Worm (Caenorhabditis elegans) whole organism, L4 larva: ENCODE results near the gene slr-2.
"Not testable (repeated sequence)": the region's sequence is repeated elsewhere in the genome, so short reads cannot be mapped to it uniquely, and the experiment has no call there.

Source experiments
- ama-1 ChIP-seq: fragments of 150-350 bp; optimal IDR thresholded peaks from 2 replicates; lab custom pipeline; 2014; ENCODE audit warnings: inconsistent platforms, mixed read lengths
- ceh-20 ChIP-seq: fragments of 200-800 bp; sonication (Bioruptor generic); IDR thresholded peaks from 2 replicates; pipeline ENCODE4 v1.3.6; 2022; ENCODE audit warnings: missing genetic modification reagents, missing genetic modification characterization, missing compliant biosample characterization
- daf-16 ChIP-seq, 3 experiments: sonication (generic microtip); optimal IDR thresholded peaks; 2 replicates each; lab custom pipeline; 2016 to 2017; ENCODE audit warnings: missing genetic modification characterization in 3 of 3, missing genetic modification reagents in 3 of 3, mild to moderate bottlenecking in 2 of 3, missing compliant biosample characterization in 2 of 3, missing biosample characterization in 1 of 3, moderate library complexity in 1 of 3
- fkh-10 ChIP-seq: fragments of 150-350 bp; optimal IDR thresholded peaks from 2 replicates; lab custom pipeline; 2014; ENCODE audit warnings: missing biosample characterization, missing genetic modification reagents, missing genetic modification characterization
- fos-1 ChIP-seq: fragments of 150-350 bp; optimal IDR thresholded peaks from 2 replicates; lab custom pipeline; 2014; ENCODE audit warnings: missing biosample characterization, missing genetic modification characterization
- nhr-76 ChIP-seq: fragments of 150-350 bp; optimal IDR thresholded peaks from 2 replicates; lab custom pipeline; 2014; ENCODE audit warnings: missing biosample characterization, missing genetic modification characterization
- nhr-77 ChIP-seq: fragments of 150-350 bp; optimal IDR thresholded peaks from 2 replicates; lab custom pipeline; 2014; ENCODE audit warnings: missing biosample characterization, missing genetic modification characterization
- pha-4 ChIP-seq, 2 experiments: fragments of 150-350 bp in 1 of 2; fragments of 200-800 bp in 1 of 2; sonication (Bioruptor generic) in 1 of 2; IDR thresholded peaks in 1 of 2; optimal IDR thresholded peaks in 1 of 2; 2 replicates each; pipeline versions ENCODE4 v1.3.6 to Lab custom; 2014 to 2022; ENCODE audit warnings: missing genetic modification characterization in 2 of 2, missing genetic modification reagents in 2 of 2, missing biosample characterization in 1 of 2, missing compliant biosample characterization in 1 of 2
- skn-1 ChIP-seq: fragments of 150-350 bp; optimal IDR thresholded peaks from 2 replicates; lab custom pipeline; 2014; ENCODE audit warnings: missing biosample characterization, missing genetic modification characterization
- spr-1 ChIP-seq: sonication (generic microtip); optimal IDR thresholded peaks from 2 replicates; lab custom pipeline; 2016; ENCODE audit warnings: mild to moderate bottlenecking, missing genetic modification characterization, missing compliant biosample characterization
- tag-97 ChIP-seq: fragments of 200-800 bp; sonication (Bioruptor generic); IDR thresholded peaks from 2 replicates; pipeline ENCODE4 v1.3.6; 2022; ENCODE audit warnings: missing genetic modification characterization, missing compliant biosample characterization
- ztf-11 ChIP-seq: fragments of 150-350 bp; optimal IDR thresholded peaks from 2 replicates; lab custom pipeline; 2014; ENCODE audit warnings: missing biosample characterization, missing genetic modification characterization

DNA sequence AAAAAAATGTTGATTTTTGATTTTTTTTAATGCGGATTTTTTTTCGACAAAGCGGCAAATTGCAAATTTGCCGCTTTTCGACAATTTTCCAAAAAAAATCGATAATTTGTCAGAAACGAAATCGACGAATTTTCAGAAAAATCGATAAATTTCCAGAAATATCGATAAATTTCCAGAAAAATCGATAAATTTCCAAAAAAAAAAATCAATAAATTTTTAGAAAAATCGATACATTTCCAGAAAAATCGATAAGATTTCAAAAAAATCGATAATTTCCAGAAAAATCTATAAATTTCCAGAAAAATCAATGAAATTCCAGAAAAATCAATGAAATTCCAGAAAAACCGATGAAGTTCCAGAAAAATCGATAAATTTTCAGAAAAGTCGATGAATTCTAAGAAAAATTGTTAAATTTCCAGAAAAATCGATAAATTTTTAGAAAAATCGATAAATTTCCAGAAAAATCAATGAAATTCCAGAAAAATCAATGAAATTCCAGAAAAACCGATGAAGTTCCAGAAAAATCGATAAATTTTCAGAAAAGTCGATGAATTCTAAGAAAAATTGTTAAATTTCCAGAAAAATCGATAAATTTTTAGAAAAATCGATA lies 42.8 kb downstream of the slr-2 start:
- not testable (repeated sequence) for TF ChIP-seq pha-4 (GFP tag; IDR thresholded peaks at IDR 0.05; lab: Robert Waterston, UW); pha-4 (tag; optimal IDR thresholded peaks at IDR 0.05; lab: Kevin White, UChicago); ama-1 (lab: Kevin White, UChicago); ceh-20 (GFP tag; lab: Robert Waterston, UW); nhr-77 (tag; lab: Kevin White, UChicago); spr-1 (tag; lab: Kevin White, UChicago); daf-16 (GFP tag; optimal IDR thresholded peaks at IDR 0.05; lab: Kevin White, UChicago); daf-16 (tag; optimal IDR thresholded peaks at IDR 0.05; lab: Kevin White, UChicago); tag-97 (GFP tag; lab: Robert Waterston, UW); fos-1 (tag; lab: Kevin White, UChicago); skn-1 (tag; lab: Kevin White, UChicago); ztf-11; fkh-10 (GFP tag; lab: Kevin White, UChicago); nhr-76 (tag; lab: Kevin White, UChicago)
